Worm (Caenorhabditis elegans) whole organism, late embryonic: ENCODE data around the gene mltn-9.
A peak's percentile ranks its signal among the peaks of the same experiment; 100 is the strongest.

ENCODE experiments used
- C38D4.7 ChIP-seq: fragments of 200-800 bp; sonication (Bioruptor generic); optimal IDR thresholded peaks from 2 replicates; lab custom pipeline; 2018; ENCODE audit warnings: mild to moderate bottlenecking, missing genetic modification characterization, moderate library complexity, missing compliant biosample characterization
- K02D7.2 ChIP-seq: sonication (generic microtip); optimal IDR thresholded peaks from 2 replicates; lab custom pipeline; 2017; ENCODE audit warnings: mild to moderate bottlenecking, missing genetic modification characterization, missing compliant biosample characterization
- K09A11.1 ChIP-seq: sonication (generic microtip); optimal IDR thresholded peaks from 2 replicates; lab custom pipeline; 2017; ENCODE audit warnings: antibody characterized with exemption, mild to moderate bottlenecking, missing genetic modification characterization, missing compliant biosample characterization; ENCODE audit not compliant: insufficient read depth
- T23F11.4 ChIP-seq: fragments of 200-800 bp; sonication (Bioruptor generic); optimal IDR thresholded peaks from 2 replicates; lab custom pipeline; 2018; ENCODE audit warnings: mild to moderate bottlenecking, missing genetic modification characterization, missing compliant biosample characterization
- ama-1 ChIP-seq: fragments of 150-350 bp; optimal IDR thresholded peaks from 2 replicates; lab custom pipeline; 2014
- ceh-19 ChIP-seq: fragments of 200-800 bp; sonication (Bioruptor generic); optimal IDR thresholded peaks from 2 replicates; lab custom pipeline; 2018; ENCODE audit warnings: mild to moderate bottlenecking, missing genetic modification characterization, missing compliant biosample characterization
- ceh-2 ChIP-seq: sonication (generic microtip); optimal IDR thresholded peaks from 2 replicates; lab custom pipeline; 2016; ENCODE audit warnings: missing genotype, missing genetic modification characterization, missing compliant biosample characterization
- ceh-22 ChIP-seq: sonication (generic microtip); optimal IDR thresholded peaks from 2 replicates; lab custom pipeline; 2017; ENCODE audit warnings: missing biosample characterization, missing genetic modification characterization
- ceh-31 ChIP-seq: sonication (generic microtip); optimal IDR thresholded peaks from 2 replicates; lab custom pipeline; 2016; ENCODE audit warnings: missing genetic modification characterization, missing compliant biosample characterization
- ceh-34 ChIP-seq: sonication (generic microtip); optimal IDR thresholded peaks from 2 replicates; lab custom pipeline; 2016; ENCODE audit warnings: mild to moderate bottlenecking, missing genetic modification characterization, missing compliant biosample characterization
- ceh-45 ChIP-seq: fragments of 200-800 bp; sonication (Bioruptor generic); IDR thresholded peaks from 2 replicates; pipeline ENCODE4 v1.3.6; 2022; ENCODE audit warnings: missing genetic modification reagents, missing genetic modification characterization, missing compliant biosample characterization
- ceh-6 ChIP-seq: fragments of 200-800 bp; sonication (Bioruptor generic); optimal IDR thresholded peaks from 2 replicates; lab custom pipeline; 2018; ENCODE audit warnings: mild to moderate bottlenecking, missing genetic modification characterization, missing compliant biosample characterization
- ceh-9 ChIP-seq: sonication (generic microtip); optimal IDR thresholded peaks from 2 replicates; lab custom pipeline; 2016; ENCODE audit warnings: mild to moderate bottlenecking, missing genetic modification characterization, inconsistent platforms, missing compliant biosample characterization
- che-1 ChIP-seq: sonication (generic microtip); optimal IDR thresholded peaks from 2 replicates; lab custom pipeline; 2016; ENCODE audit warnings: mild to moderate bottlenecking, missing genetic modification characterization, missing compliant biosample characterization
- dmd-4 ChIP-seq: sonication (generic microtip); optimal IDR thresholded peaks from 2 replicates; lab custom pipeline; 2016; ENCODE audit warnings: borderline replicate concordance, missing genetic modification characterization, missing compliant biosample characterization
- dve-1 ChIP-seq: sonication (generic microtip); optimal IDR thresholded peaks from 2 replicates; lab custom pipeline; 2017; ENCODE audit warnings: antibody characterized with exemption, mild to moderate bottlenecking, missing genetic modification characterization, missing compliant biosample characterization
- elt-2 ChIP-seq: sonication (generic microtip); optimal IDR thresholded peaks from 2 replicates; lab custom pipeline; 2016; ENCODE audit warnings: missing genetic modification reagents, missing genetic modification characterization, missing compliant biosample characterization
- ets-4 ChIP-seq: sonication (generic microtip); optimal IDR thresholded peaks from 2 replicates; lab custom pipeline; 2016; ENCODE audit warnings: missing genetic modification characterization, missing compliant biosample characterization
- fax-1 ChIP-seq: sonication (generic microtip); optimal IDR thresholded peaks from 2 replicates; lab custom pipeline; 2016; ENCODE audit warnings: missing genotype, missing genetic modification characterization, missing compliant biosample characterization
- fkh-10 ChIP-seq: fragments of 150-350 bp; optimal IDR thresholded peaks from 2 replicates; lab custom pipeline; 2014; ENCODE audit warnings: missing biosample characterization, missing genetic modification reagents, missing genetic modification characterization
- hlh-13 ChIP-seq: fragments of 200-800 bp; sonication (Bioruptor generic); optimal IDR thresholded peaks from 2 replicates; lab custom pipeline; 2018; ENCODE audit warnings: mild to moderate bottlenecking, missing genetic modification characterization, missing compliant biosample characterization
- hlh-30 ChIP-seq: sonication (generic microtip); optimal IDR thresholded peaks from 2 replicates; lab custom pipeline; 2017; ENCODE audit warnings: antibody characterized with exemption, missing genetic modification characterization, missing compliant biosample characterization; ENCODE audit not compliant: insufficient read depth
- hlh-6 ChIP-seq: sonication (generic microtip); optimal IDR thresholded peaks from 2 replicates; lab custom pipeline; 2016; ENCODE audit warnings: missing genotype, missing genetic modification characterization, missing compliant biosample characterization
- hlh-8 ChIP-seq: sonication (generic microtip); optimal IDR thresholded peaks from 2 replicates; lab custom pipeline; 2016; ENCODE audit warnings: missing genotype, missing genetic modification characterization, missing compliant biosample characterization
- lim-6 ChIP-seq: sonication (generic microtip); optimal IDR thresholded peaks from 2 replicates; lab custom pipeline; 2016; ENCODE audit warnings: missing genetic modification characterization, missing compliant biosample characterization
- mec-3 ChIP-seq: sonication (generic microtip); optimal IDR thresholded peaks from 2 replicates; lab custom pipeline; 2016; ENCODE audit warnings: borderline replicate concordance, missing genetic modification characterization, missing compliant biosample characterization
- nfya-1 ChIP-seq: sonication (generic microtip); optimal IDR thresholded peaks from 2 replicates; lab custom pipeline; 2017; ENCODE audit warnings: missing genetic modification characterization, mild to moderate bottlenecking, missing compliant biosample characterization, antibody characterized with exemption, moderate library complexity
- nhr-11 ChIP-seq: fragments of 150-350 bp; optimal IDR thresholded peaks from 2 replicates; lab custom pipeline; 2014; ENCODE audit warnings: missing biosample characterization, missing genetic modification characterization
- nhr-232 ChIP-seq: sonication (generic microtip); optimal IDR thresholded peaks from 2 replicates; lab custom pipeline; 2016; ENCODE audit warnings: missing genetic modification characterization, missing compliant biosample characterization
- npax-4 ChIP-seq: sonication (generic microtip); optimal IDR thresholded peaks from 2 replicates; lab custom pipeline; 2016; ENCODE audit warnings: missing genetic modification characterization, missing compliant biosample characterization
- odd-2 ChIP-seq: sonication (generic microtip); optimal IDR thresholded peaks from 2 replicates; lab custom pipeline; 2017; ENCODE audit warnings: antibody characterized with exemption, mild to moderate bottlenecking, missing genetic modification characterization, missing compliant biosample characterization
- pag-3 ChIP-seq: sonication (generic microtip); optimal IDR thresholded peaks from 2 replicates; lab custom pipeline; 2016; ENCODE audit warnings: missing compliant biosample characterization, missing genetic modification characterization, borderline replicate concordance
- pat-9 ChIP-seq: fragments of 200-800 bp; sonication (Bioruptor generic); optimal IDR thresholded peaks from 2 replicates; lab custom pipeline; 2018; ENCODE audit warnings: mild to moderate bottlenecking, missing genetic modification characterization, moderate library complexity, missing compliant biosample characterization
- pha-2 ChIP-seq: sonication (generic microtip); optimal IDR thresholded peaks from 2 replicates; lab custom pipeline; 2017; ENCODE audit warnings: mild to moderate bottlenecking, missing genetic modification characterization, missing compliant biosample characterization
- pha-4 ChIP-seq: fragments of 150-350 bp; optimal IDR thresholded peaks from 2 replicates; lab custom pipeline; 2018; ENCODE audit warnings: missing biosample characterization, missing genetic modification reagents, missing genetic modification characterization
- pqm-1 ChIP-seq: sonication (generic microtip); optimal IDR thresholded peaks from 2 replicates; lab custom pipeline; 2016; ENCODE audit warnings: missing genetic modification characterization, missing compliant biosample characterization
- pros-1 ChIP-seq: fragments of 150-350 bp; optimal IDR thresholded peaks from 2 replicates; lab custom pipeline; 2014; ENCODE audit warnings: missing biosample characterization, missing genetic modification reagents, missing genetic modification characterization
- ref-2 ChIP-seq: sonication (generic microtip); optimal IDR thresholded peaks from 2 replicates; lab custom pipeline; 2016; ENCODE audit warnings: missing genetic modification characterization, missing compliant biosample characterization
- sdc-2 ChIP-seq: sonication (generic microtip); optimal IDR thresholded peaks from 2 replicates; lab custom pipeline; 2016; ENCODE audit warnings: missing genotype, missing genetic modification characterization, missing compliant biosample characterization
- sox-2 ChIP-seq: fragments of 200-800 bp; sonication (Bioruptor generic); IDR thresholded peaks from 2 replicates; pipeline ENCODE4 v1.3.6; 2022; ENCODE audit warnings: missing genetic modification reagents, missing genetic modification characterization, missing compliant biosample characterization
- syd-9 ChIP-seq: sonication (generic microtip); optimal IDR thresholded peaks from 2 replicates; lab custom pipeline; 2016; ENCODE audit warnings: mild to moderate bottlenecking, missing genetic modification characterization, moderate library complexity, missing compliant biosample characterization
- tbx-7 ChIP-seq: sonication (generic microtip); optimal IDR thresholded peaks from 2 replicates; lab custom pipeline; 2016; ENCODE audit warnings: missing genotype, missing genetic modification characterization, missing compliant biosample characterization
- ttx-3 ChIP-seq: sonication (generic microtip); optimal IDR thresholded peaks from 2 replicates; lab custom pipeline; 2016; ENCODE audit warnings: missing genetic modification reagents, missing genetic modification characterization, missing compliant biosample characterization
- unc-3 ChIP-seq, 2 experiments: fragments of 200-800 bp in 1 of 2; sonication (Bioruptor generic) in 1 of 2; sonication (generic microtip) in 1 of 2; conservative IDR thresholded peaks in 1 of 2; optimal IDR thresholded peaks in 1 of 2; 2 replicates each; pipeline versions ENCODE4 v1.3.6 to Lab custom; 2016 to 2022; ENCODE audit warnings: missing compliant biosample characterization in 2 of 2, missing genetic modification characterization in 2 of 2, missing genetic modification reagents in 1 of 2
- unc-42 ChIP-seq: sonication (generic microtip); optimal IDR thresholded peaks from 2 replicates; lab custom pipeline; 2016; ENCODE audit warnings: missing genotype, missing genetic modification characterization, missing compliant biosample characterization
- unc-86 ChIP-seq: sonication (generic microtip); optimal IDR thresholded peaks from 2 replicates; lab custom pipeline; 2016; ENCODE audit warnings: missing genetic modification characterization, missing compliant biosample characterization
- ztf-16 ChIP-seq: sonication (generic microtip); optimal IDR thresholded peaks from 2 replicates; lab custom pipeline; 2017; ENCODE audit warnings: missing genetic modification characterization, missing compliant biosample characterization

mltn-9 gene

ce11 chrII:14632823-14633222 lies 17.0 kb downstream of the mltn-9 start, which contains the start of gene C38C6.3:
C38C6.3 (plus strand) TSS chrII:14633123.
- no peak for TF ChIP-seq pha-4 (tag; lab: Kevin White, UChicago)
- no peak for TF ChIP-seq hlh-30 (tag; lab: Kevin White, UChicago)
- TF ChIP-seq fkh-10 (GFP tag; lab: Kevin White, UChicago): no peak
- TF ChIP-seq ceh-6: no peak
- no peak for TF ChIP-seq npax-4
- no peak for TF ChIP-seq unc-86
- no peak for TF ChIP-seq odd-2 (tag; lab: Kevin White, UChicago)
- TF ChIP-seq dve-1: no peak
- no peak for TF ChIP-seq ceh-31 (tag; lab: Kevin White, UChicago)
- TF ChIP-seq sdc-2 (tag; lab: Kevin White, UChicago): no peak
- TF ChIP-seq ceh-9 (tag; lab: Kevin White, UChicago): no peak

- TF ChIP-seq syd-9 (tag; lab: Kevin White, UChicago): no peak
- TF ChIP-seq C38D4.7 (GFP tag; lab: Kevin White, UChicago): no peak
- no peak for TF ChIP-seq K02D7.2 (tag; lab: Kevin White, UChicago)
- no peak for TF ChIP-seq nhr-11 (tag; lab: Kevin White, UChicago)
- no peak for TF ChIP-seq pha-2 (tag; lab: Kevin White, UChicago)
- no peak for TF ChIP-seq hlh-8 (tag; lab: Kevin White, UChicago)
- TF ChIP-seq ets-4 (tag; lab: Kevin White, UChicago): no peak
- TF ChIP-seq ztf-16 (tag; lab: Kevin White, UChicago): no peak
- TF ChIP-seq nhr-232: no peak
- TF ChIP-seq ceh-2 (tag; lab: Kevin White, UChicago): no peak
- no peak for TF ChIP-seq sdc-2 (tag; lab: Kevin White, UChicago)
- TF ChIP-seq ceh-19 (GFP tag; lab: Kevin White, UChicago): no peak
- no peak for TF ChIP-seq K09A11.1 (tag; lab: Kevin White, UChicago)
- TF ChIP-seq tbx-7 (tag; lab: Kevin White, UChicago): no peak
- no peak for TF ChIP-seq dmd-4 (tag; lab: Kevin White, UChicago)
- no peak for TF ChIP-seq nfya-1 (tag; lab: Kevin White, UChicago)
- no peak for TF ChIP-seq ref-2
- no peak for TF ChIP-seq elt-2 (tag; lab: Kevin White, UChicago)
- TF ChIP-seq mec-3: no peak
- no peak for TF ChIP-seq lim-6
These were observed 18.2 kb downstream of the mltn-9 start for ce11 chrII:14634042-14634441.

ce11 chrII:14635179-14635578 lies 19.3 kb downstream of the mltn-9 start:
- TF ChIP-seq T23F11.4 (GFP tag; lab: Kevin White, UChicago): peak; percentile 30
- no peak for TF ChIP-seq fkh-10 (GFP tag; lab: Kevin White, UChicago)
- no peak for TF ChIP-seq ceh-2 (tag; lab: Kevin White, UChicago)
- TF ChIP-seq hlh-13 (GFP tag; lab: Kevin White, UChicago): peak; percentile 54
- 0 out of 2 replicates have a peak, but pooled peaks have one; percentile 53 for TF ChIP-seq unc-3 (GFP tag; conservative IDR thresholded peaks at IDR 0.05; lab: Robert Waterston, UW)
- TF ChIP-seq unc-3 (tag; optimal IDR thresholded peaks at IDR 0.05; lab: Kevin White, UChicago): peak; percentile 10
- peak; percentile 43 for TF ChIP-seq unc-86
- no peak for TF ChIP-seq ama-1
- TF ChIP-seq unc-42 (tag; lab: Kevin White, UChicago): no peak
- TF ChIP-seq ceh-31 (tag; lab: Kevin White, UChicago): peak; percentile 45
- peak; percentile 72 for TF ChIP-seq nhr-232
- TF ChIP-seq pha-4 (tag; lab: Kevin White, UChicago): no peak
- TF ChIP-seq npax-4: peak; percentile 34
- peak; percentile 52 for TF ChIP-seq ceh-34 (tag; lab: Kevin White, UChicago)
- peak; percentile 57 for TF ChIP-seq ztf-16 (tag; lab: Kevin White, UChicago)
- peak; percentile 26 for TF ChIP-seq dve-1
- no peak for TF ChIP-seq fax-1
- TF ChIP-seq sdc-2 (tag; lab: Kevin White, UChicago): peak; percentile 5
- TF ChIP-seq ttx-3 (tag; lab: Kevin White, UChicago): peak; percentile 64
- TF ChIP-seq pag-3 (tag; lab: Kevin White, UChicago): no peak
- TF ChIP-seq pat-9 (tag; lab: Kevin White, UChicago): peak; percentile 54
- no peak for TF ChIP-seq ceh-22 (tag; lab: Kevin White, UChicago)
- peak; percentile 65 for TF ChIP-seq sox-2 (GFP tag; lab: Robert Waterston, UW)
- TF ChIP-seq hlh-6 (tag; lab: Kevin White, UChicago): peak; percentile 65
- TF ChIP-seq pqm-1 (tag; lab: Kevin White, UChicago): no peak
- TF ChIP-seq syd-9 (tag; lab: Kevin White, UChicago): peak; percentile 23
- TF ChIP-seq ceh-45: peak; percentile 62; the same call in 1 of the 2 replicates
- TF ChIP-seq pros-1 (tag; lab: Kevin White, UChicago): no peak
- TF ChIP-seq nfya-1 (tag; lab: Kevin White, UChicago): no peak
- TF ChIP-seq che-1: peak; percentile 62
